Fruit fly (Drosophila melanogaster) whole organism, embryonic: ENCODE results near the gene Psa.

Experiments
- Abd-B ChIP-seq: fragments of 200-800 bp; sonication (Bioruptor generic); optimal IDR thresholded peaks from 2 replicates; lab custom pipeline; 2018; ENCODE audit warnings: missing biosample characterization, mild to moderate bottlenecking, missing genetic modification characterization, moderate library complexity
- CG10147 ChIP-seq: fragments of 200-800 bp; sonication (Bioruptor generic); optimal IDR thresholded peaks from 2 replicates; lab custom pipeline; 2019; ENCODE audit warnings: missing biosample characterization, mild to moderate bottlenecking, missing genetic modification characterization, moderate library complexity
- CG10209 ChIP-seq: fragments of 200-800 bp; sonication (Bioruptor generic); optimal IDR thresholded peaks from 3 replicates; lab custom pipeline; 2017; ENCODE audit warnings: missing biosample characterization, mild to moderate bottlenecking, missing genetic modification characterization, missing genetic modification reagents
- CG11504 ChIP-seq: fragments of 200-800 bp; sonication (Bioruptor generic); optimal IDR thresholded peaks from 3 replicates; lab custom pipeline; 2019; ENCODE audit warnings: missing biosample characterization, mild to moderate bottlenecking, missing genetic modification characterization, moderate library complexity
- CG11696 ChIP-seq: fragments of 200-800 bp; sonication (Bioruptor generic); IDR thresholded peaks from 2 replicates; pipeline ENCODE4 v1.3.6; 2022; ENCODE audit warnings: missing biosample characterization, missing genetic modification characterization
- CG13424 ChIP-seq: fragments of 200-800 bp; sonication (Bioruptor generic); optimal IDR thresholded peaks from 2 replicates; lab custom pipeline; 2019; ENCODE audit warnings: missing biosample characterization, mild to moderate bottlenecking, missing genetic modification characterization, moderate library complexity
- CG14014 ChIP-seq: fragments of 200-800 bp; sonication (Bioruptor generic); IDR thresholded peaks from 2 replicates; pipeline ENCODE4 v1.3.6; 2022; ENCODE audit warnings: missing biosample characterization, missing genetic modification characterization
- CG15011 ChIP-seq: fragments of 200-800 bp; sonication (Bioruptor generic); optimal IDR thresholded peaks from 3 replicates; lab custom pipeline; 2018; ENCODE audit warnings: missing biosample characterization, mild to moderate bottlenecking, missing genetic modification characterization
- CG16813 ChIP-seq: fragments of 200-800 bp; sonication (Bioruptor generic); IDR thresholded peaks from 3 replicates; pipeline ENCODE4 v1.3.6; 2022; ENCODE audit warnings: missing biosample characterization, missing genetic modification characterization; ENCODE audit not compliant: partially characterized antibody
- CG17612 ChIP-seq: fragments of 200-800 bp; sonication (Bioruptor generic); IDR thresholded peaks from 2 replicates; pipeline ENCODE4 v1.3.6; 2022; ENCODE audit warnings: missing biosample characterization, missing genetic modification characterization
- CG2120 ChIP-seq: fragments of 200-800 bp; sonication (Bioruptor generic); optimal IDR thresholded peaks from 3 replicates; lab custom pipeline; 2016; ENCODE audit warnings: missing biosample characterization, missing genetic modification characterization
- CG2678 ChIP-seq: fragments of 200-800 bp; sonication (Bioruptor generic); optimal IDR thresholded peaks from 3 replicates; lab custom pipeline; 2019; ENCODE audit warnings: missing biosample characterization, mild to moderate bottlenecking, missing genetic modification characterization, moderate library complexity
- CG31224 ChIP-seq: fragments of 200-800 bp; sonication (Bioruptor generic); IDR thresholded peaks from 2 replicates; pipeline ENCODE4 v1.3.6; 2022; ENCODE audit warnings: missing biosample characterization, missing genetic modification characterization
- CG4820 ChIP-seq: fragments of 200-800 bp; sonication (Bioruptor generic); optimal IDR thresholded peaks from 3 replicates; lab custom pipeline; 2016; ENCODE audit warnings: missing biosample characterization, missing genetic modification characterization
- CG6683 ChIP-seq: fragments of 200-800 bp; sonication (Bioruptor generic); optimal IDR thresholded peaks from 2 replicates; lab custom pipeline; 2017; ENCODE audit warnings: missing biosample characterization, mild to moderate bottlenecking, missing genetic modification characterization, missing genetic modification reagents
- CG7839 ChIP-seq: fragments of 200-800 bp; sonication (Bioruptor generic); optimal IDR thresholded peaks from 3 replicates; lab custom pipeline; 2018; ENCODE audit warnings: missing biosample characterization, mild to moderate bottlenecking, missing genetic modification characterization, moderate library complexity
- CG8281 ChIP-seq: fragments of 200-800 bp; sonication (Bioruptor generic); optimal IDR thresholded peaks from 2 replicates; lab custom pipeline; 2018; ENCODE audit warnings: missing biosample characterization, mild to moderate bottlenecking, missing genetic modification characterization, moderate library complexity
- Chrac-16 ChIP-seq: fragments of 200-800 bp; sonication (Bioruptor generic); optimal IDR thresholded peaks from 3 replicates; lab custom pipeline; 2016; ENCODE audit warnings: missing biosample characterization, missing genetic modification characterization
- Deaf1 ChIP-seq: fragments of 200-800 bp; optimal IDR thresholded peaks from 3 replicates; lab custom pipeline; 2019; ENCODE audit warnings: missing biosample characterization, mild to moderate bottlenecking, missing genetic modification characterization, moderate library complexity
- Dll ChIP-seq: fragments of 200-800 bp; sonication (Bioruptor generic); IDR thresholded peaks from 4 replicates; pipeline ENCODE4 v1.3.6; 2022; ENCODE audit warnings: missing biosample characterization, missing genetic modification characterization; ENCODE audit not compliant: partially characterized antibody
- Elba2 ChIP-seq: fragments of 200-800 bp; sonication (Bioruptor generic); optimal IDR thresholded peaks from 3 replicates; lab custom pipeline; 2016; ENCODE audit warnings: missing biosample characterization, missing genetic modification characterization
- Hr51 ChIP-seq, 2 experiments: fragments of 200-800 bp; sonication (Bioruptor generic); optimal IDR thresholded peaks; 2 replicates in 1 of 2; 3 replicates in 1 of 2; lab custom pipeline; 2016 to 2018; ENCODE audit warnings: missing biosample characterization in 2 of 2, missing genetic modification characterization in 2 of 2, mild to moderate bottlenecking in 1 of 2, moderate library complexity in 1 of 2
- Lpt ChIP-seq: fragments of >200 bp; optimal IDR thresholded peaks from 2 replicates; lab custom pipeline; 2018; ENCODE audit warnings: missing biosample characterization, missing genetic modification characterization
- MTF-1 ChIP-seq: fragments of 200-800 bp; sonication (Bioruptor generic); optimal IDR thresholded peaks from 2 replicates; lab custom pipeline; 2018; ENCODE audit warnings: missing biosample characterization, mild to moderate bottlenecking, missing genetic modification characterization, borderline replicate concordance
- NFAT ChIP-seq: fragments of 200-800 bp; sonication (Bioruptor generic); IDR thresholded peaks from 2 replicates; pipeline ENCODE4 v1.3.6; 2022; ENCODE audit warnings: missing biosample characterization, missing genetic modification characterization
- NK7.1 ChIP-seq: fragments of 200-800 bp; sonication (Bioruptor generic); optimal IDR thresholded peaks from 3 replicates; lab custom pipeline; 2016; ENCODE audit warnings: missing biosample characterization, missing genetic modification characterization
- Usf ChIP-seq: fragments of 200-800 bp; sonication (Bioruptor generic); optimal IDR thresholded peaks from 2 replicates; lab custom pipeline; 2017; ENCODE audit warnings: missing genotype, missing biosample characterization, missing genetic modification characterization
- ap ChIP-seq: fragments of 200-800 bp; sonication (Bioruptor generic); IDR thresholded peaks from 2 replicates; pipeline ENCODE4 v1.3.6; 2022; ENCODE audit warnings: missing biosample characterization, missing genetic modification characterization
- az2 ChIP-seq: fragments of 200-800 bp; sonication (Bioruptor generic); optimal IDR thresholded peaks from 3 replicates; lab custom pipeline; 2016; ENCODE audit warnings: missing biosample characterization, missing genetic modification characterization
- bbx ChIP-seq: fragments of 200-800 bp; sonication (Bioruptor generic); IDR thresholded peaks from 2 replicates; pipeline ENCODE4 v1.3.6; 2022; ENCODE audit warnings: missing biosample characterization, missing genetic modification characterization; ENCODE audit not compliant: partially characterized antibody
- bowl ChIP-seq: fragments of 200-800 bp; sonication (Bioruptor generic); IDR thresholded peaks from 2 replicates; pipeline ENCODE4 v1.3.6; 2022; ENCODE audit warnings: missing biosample characterization, missing genetic modification characterization
- br ChIP-seq: fragments of >200 bp; optimal IDR thresholded peaks from 2 replicates; lab custom pipeline; 2017
- cg ChIP-seq: fragments of 200-800 bp; sonication (Bioruptor generic); optimal IDR thresholded peaks from 3 replicates; lab custom pipeline; 2019; ENCODE audit warnings: missing biosample characterization, mild to moderate bottlenecking, missing genetic modification characterization, moderate library complexity
- chif ChIP-seq, 2 experiments: fragments of 200-800 bp; sonication (Bioruptor generic); optimal IDR thresholded peaks; 3 replicates each; lab custom pipeline; 2016; ENCODE audit warnings: missing biosample characterization in 2 of 2, missing genetic modification characterization in 2 of 2
- chm ChIP-seq: fragments of 200-800 bp; sonication (Bioruptor generic); IDR thresholded peaks from 2 replicates; pipeline ENCODE4 v1.3.6; 2022; ENCODE audit warnings: missing biosample characterization, missing genetic modification characterization
- dan ChIP-seq: fragments of 200-800 bp; sonication (Bioruptor generic); IDR thresholded peaks from 2 replicates; pipeline ENCODE4 v1.3.6; 2022; ENCODE audit warnings: missing biosample characterization, missing genetic modification characterization
- dm ChIP-seq: fragments of 200-800 bp; sonication (Bioruptor generic); optimal IDR thresholded peaks from 3 replicates; lab custom pipeline; 2016; ENCODE audit warnings: missing biosample characterization, missing genetic modification characterization
- dmrt99B ChIP-seq: fragments of 200-800 bp; sonication (Bioruptor generic); optimal IDR thresholded peaks from 2 replicates; lab custom pipeline; 2018; ENCODE audit warnings: missing biosample characterization, mild to moderate bottlenecking, missing genetic modification characterization, moderate library complexity
- dysf ChIP-seq: fragments of 200-800 bp; sonication (Bioruptor generic); IDR thresholded peaks from 3 replicates; pipeline ENCODE4 v1.3.6; 2022; ENCODE audit warnings: missing biosample characterization, missing genetic modification characterization
- inv ChIP-seq: fragments of 200-800 bp; sonication (Bioruptor generic); IDR thresholded peaks from 2 replicates; pipeline ENCODE4 v1.3.6; 2022; ENCODE audit warnings: missing biosample characterization, missing genetic modification characterization; ENCODE audit not compliant: partially characterized antibody
- mam ChIP-seq: fragments of 200-800 bp; sonication (Bioruptor generic); optimal IDR thresholded peaks from 3 replicates; lab custom pipeline; 2016; ENCODE audit warnings: missing biosample characterization, missing genetic modification characterization
- sob ChIP-seq: fragments of 200-800 bp; sonication (Bioruptor generic); IDR thresholded peaks from 2 replicates; pipeline ENCODE4 v1.3.6; 2022; ENCODE audit warnings: missing biosample characterization, missing genetic modification characterization
- sug ChIP-seq: fragments of 200-800 bp; optimal IDR thresholded peaks from 2 replicates; lab custom pipeline; 2019; ENCODE audit warnings: missing biosample characterization, mild to moderate bottlenecking, missing genetic modification characterization, moderate library complexity
- tgo ChIP-seq: fragments of 200-800 bp; sonication (Bioruptor generic); IDR thresholded peaks from 3 replicates; pipeline ENCODE4 v1.3.6; 2022; ENCODE audit warnings: missing biosample characterization, missing genetic modification characterization
- twi ChIP-seq: fragments of 200-800 bp; optimal IDR thresholded peaks from 2 replicates; lab custom pipeline; 2019; ENCODE audit warnings: missing biosample characterization, mild to moderate bottlenecking, missing genetic modification characterization, moderate library complexity
- yki ChIP-seq: fragments of >200 bp; optimal IDR thresholded peaks from 3 replicates; lab custom pipeline; 2018
- zen ChIP-seq: fragments of 200-800 bp; sonication (Bioruptor generic); optimal IDR thresholded peaks from 3 replicates; lab custom pipeline; 2018; ENCODE audit warnings: missing biosample characterization, mild to moderate bottlenecking, missing genetic modification characterization, moderate library complexity
- zfh1 ChIP-seq: fragments of 200-800 bp; sonication (Bioruptor generic); IDR thresholded peaks from 3 replicates; pipeline ENCODE4 v1.3.6; 2022; ENCODE audit warnings: missing biosample characterization, missing genetic modification characterization

The Psa gene

DNA sequence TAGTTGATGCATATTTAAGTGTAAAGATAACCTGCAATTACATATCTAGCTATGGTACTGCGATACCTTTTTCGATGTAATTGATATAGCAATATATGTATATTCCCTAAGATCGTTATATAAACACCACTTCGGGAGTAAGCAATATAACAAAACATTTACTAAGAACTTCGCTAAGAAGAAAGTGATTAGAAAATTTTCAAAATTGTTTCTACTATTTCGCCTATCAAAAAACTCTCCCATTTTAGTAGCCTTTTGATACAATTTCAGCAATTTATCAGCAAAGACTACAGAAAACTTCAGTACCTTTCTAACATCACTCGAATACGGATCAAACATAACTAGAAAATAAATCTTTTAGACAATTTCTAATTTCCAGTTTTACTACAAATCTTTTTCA lies 25.3 kb upstream of the Psa start, which contains the start of gene robl62A (continued):
- no peak for TF ChIP-seq Dll (GFP tag; lab: Robert Waterston, UW)
- TF ChIP-seq CG4820 (GFP tag; lab: Kevin White, UChicago), result no peak

DNA sequence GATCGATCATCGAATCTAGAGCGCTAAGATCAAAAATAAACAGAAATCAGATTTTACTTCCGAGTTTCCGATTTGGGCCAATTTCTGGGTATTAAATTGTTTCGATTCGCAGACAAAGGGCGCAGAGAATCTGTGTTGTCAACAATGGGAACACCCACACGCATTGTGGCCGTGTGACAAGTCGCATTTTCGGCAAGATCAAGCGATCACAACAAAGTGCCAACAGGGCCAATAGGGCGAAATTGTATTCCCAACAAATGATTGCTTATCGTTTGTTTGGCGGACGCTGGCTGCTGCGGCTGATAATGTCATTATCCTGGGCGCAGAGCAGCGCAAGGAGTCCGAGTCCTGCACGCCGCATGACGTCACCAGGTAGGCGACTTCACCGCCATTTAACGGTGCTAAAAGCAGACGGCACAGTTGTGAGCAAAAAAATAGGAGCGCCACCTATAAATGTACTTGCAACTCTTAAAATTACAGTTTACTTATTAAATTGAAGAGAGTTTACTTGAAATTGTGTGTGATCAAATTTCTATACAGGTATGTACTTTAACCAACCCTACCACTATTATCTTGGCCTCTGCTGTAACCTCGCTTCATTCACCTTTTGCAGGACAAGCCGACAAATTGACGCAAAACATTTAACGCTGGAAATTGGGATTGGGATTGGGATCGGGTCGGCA lies 23.5 kb upstream of the Psa start:
- TF ChIP-seq dysf (GFP tag; lab: Robert Waterston, UW), result peak; percentile 60; the same call in 1 of the 3 replicates
- no peak for TF ChIP-seq inv (GFP tag; lab: Robert Waterston, UW)
- TF ChIP-seq CG10209, result peak; percentile 68
- TF ChIP-seq zen (tag; lab: Kevin White, UChicago), result peak; percentile 98
- peak; percentile 95 for TF ChIP-seq zfh1 (GFP tag; lab: Robert Waterston, UW)
- TF ChIP-seq br, result no peak
- no peak for TF ChIP-seq bbx
- peak; percentile 51 for TF ChIP-seq CG11504 (tag; lab: Kevin White, UChicago)
- TF ChIP-seq mam (GFP tag; lab: Kevin White, UChicago), result peak; percentile 1
- no peak for TF ChIP-seq CG2678 (tag; lab: Kevin White, UChicago)
- TF ChIP-seq sob (GFP tag; lab: Robert Waterston, UW), result peak; percentile 50; the same call in 1 of the 2 replicates
- TF ChIP-seq Chrac-16, result peak; percentile 88
- TF ChIP-seq CG16813 (GFP tag; lab: Robert Waterston, UW), result no peak
- no peak for TF ChIP-seq CG10147
- peak; percentile 59 for TF ChIP-seq tgo (GFP tag; lab: Robert Waterston, UW)
- no peak for TF ChIP-seq CG2120 (GFP tag; lab: Kevin White, UChicago)
- peak; percentile 67 for TF ChIP-seq yki
- peak; percentile 55 for TF ChIP-seq Abd-B (GFP tag; lab: Kevin White, UChicago)
- TF ChIP-seq CG4820 (GFP tag; lab: Kevin White, UChicago), result peak; percentile 61
- TF ChIP-seq NK7.1 (GFP tag; lab: Kevin White, UChicago), result peak; percentile 47
- TF ChIP-seq CG31224 (GFP tag; lab: Robert Waterston, UW), result no peak
- peak; percentile 62 for TF ChIP-seq Usf
- TF ChIP-seq chm (GFP tag; lab: Robert Waterston, UW), result peak; percentile 66; the same call in 1 of the 2 replicates
- peak; percentile 93 for TF ChIP-seq Elba2 (GFP tag; lab: Kevin White, UChicago)
- TF ChIP-seq dmrt99B, result peak; percentile 34
- no peak for TF ChIP-seq CG15011 (GFP tag; lab: Kevin White, UChicago)
- TF ChIP-seq MTF-1 (GFP tag; lab: Kevin White, UChicago), result no peak
- no peak for TF ChIP-seq CG6683 (GFP tag; lab: Kevin White, UChicago)
- TF ChIP-seq CG8281, result peak; percentile 2
- TF ChIP-seq dan (GFP tag; lab: Robert Waterston, UW), result peak; percentile 80
- TF ChIP-seq Hr51 (GFP tag; optimal IDR thresholded peaks at IDR 0.05; lab: Kevin White, UChicago), result peak; percentile 34 to 65
- TF ChIP-seq cg (GFP tag; lab: Kevin White, UChicago), result no peak
- TF ChIP-seq CG17612 (GFP tag; lab: Robert Waterston, UW), result no peak
- TF ChIP-seq CG13424 (tag; lab: Kevin White, UChicago), result peak; percentile 38
- peak; percentile 54 to 88 for TF ChIP-seq chif (GFP tag; optimal IDR thresholded peaks at IDR 0.05; lab: Kevin White, UChicago)
- no peak for TF ChIP-seq Deaf1 (tag; lab: Kevin White, UChicago)
- peak; percentile 76; the same call in 1 of the 2 replicates for TF ChIP-seq ap (GFP tag; lab: Robert Waterston, UW)
- no peak for TF ChIP-seq bowl (GFP tag; lab: Robert Waterston, UW)
- TF ChIP-seq az2 (GFP tag; lab: Kevin White, UChicago), result peak; percentile 68
- TF ChIP-seq dm (GFP tag; lab: Kevin White, UChicago), result peak; percentile 19
- no peak for TF ChIP-seq Lpt
- peak; percentile 63 for TF ChIP-seq CG7839 (tag; lab: Kevin White, UChicago)
- TF ChIP-seq twi (tag; lab: Kevin White, UChicago), result peak; percentile 68
- TF ChIP-seq CG11696 (GFP tag; lab: Robert Waterston, UW), result peak; percentile 97
- TF ChIP-seq NFAT (GFP tag; lab: Robert Waterston, UW), result no peak
- TF ChIP-seq CG14014 (GFP tag; lab: Robert Waterston, UW), result peak; percentile 46
- no peak for TF ChIP-seq sug
